Fruit fly (Drosophila melanogaster): ENCODE measurements around the gene CG14881.

CG14881 gene

DNA sequence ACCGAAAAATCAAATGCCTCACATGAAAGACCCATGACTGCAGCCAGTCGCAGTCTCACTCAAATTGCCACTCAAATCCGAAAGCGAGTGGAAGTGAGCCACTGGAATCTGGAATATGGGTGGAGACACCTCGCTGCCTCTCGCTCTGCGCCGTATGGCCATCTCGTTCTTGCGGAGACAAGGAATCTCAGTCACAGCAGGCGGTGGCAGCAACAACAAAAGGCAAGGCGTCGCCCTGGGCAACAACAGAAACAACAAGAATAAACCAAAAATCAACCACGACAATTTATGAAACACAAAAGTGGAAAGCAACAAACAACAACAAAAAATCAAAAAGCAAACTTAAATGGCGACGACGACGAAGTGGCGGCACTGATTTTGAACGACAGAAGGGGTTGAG is 11.4 kb upstream of the CG14881 start:
- TF ChIP-seq CG12768 (GFP tag; optimal IDR thresholded peaks at IDR 0.05) (no peak), tj (GFP tag; optimal IDR thresholded peaks at IDR 0.05) (no peak), cic (GFP tag; optimal IDR thresholded peaks at IDR 0.05) (no peak), pad (GFP tag; optimal IDR thresholded peaks at IDR 0.05) (no peak), CG33017 (tag; optimal IDR thresholded peaks at IDR 0.05) (no peak), Crg-1 (GFP tag; optimal IDR thresholded peaks at IDR 0.05) (no peak), CG11617 (GFP tag; optimal IDR thresholded peaks at IDR 0.05) (no peak), CG1620 (GFP tag; optimal IDR thresholded peaks at IDR 0.05) (no peak), CG7045 (GFP tag; optimal IDR thresholded peaks at IDR 0.05) (no peak)

dm6 chr3R:16427520-16427919 is 7.2 kb upstream of the CG14881 start:
- TF ChIP-seq CG33017 (tag; optimal IDR thresholded peaks at IDR 0.05) (no peak), CG11617 (GFP tag; optimal IDR thresholded peaks at IDR 0.05) (no peak), cnc (optimal IDR thresholded peaks at IDR 0.05) (no peak)

DNA sequence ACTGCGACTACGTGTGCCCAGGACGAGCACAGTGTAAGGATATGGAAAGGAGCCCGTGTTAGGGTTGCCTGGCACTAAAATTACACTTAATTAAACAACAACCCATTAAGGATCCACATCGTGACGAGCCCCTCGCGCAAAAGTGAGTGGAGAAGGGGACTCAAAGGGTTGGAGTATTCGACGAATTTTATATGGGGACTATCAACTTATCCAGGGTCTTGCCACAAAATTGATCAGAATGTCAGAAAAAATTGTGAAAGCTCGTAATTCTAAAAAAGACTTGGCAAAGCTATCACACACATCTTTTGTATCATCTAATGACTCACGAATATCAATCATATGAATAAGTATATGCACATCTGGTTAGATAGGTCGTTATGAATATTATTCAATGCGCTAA is 4.3 kb upstream of the CG14881 start, which contains the start of gene CG31279:
CG31279 (plus strand) TSS at position 301 of the 400 bp plus-strand sequence.
- no peak for TF ChIP-seq cic (GFP tag; optimal IDR thresholded peaks at IDR 0.05)
- no peak for TF ChIP-seq kay (GFP tag; ENCODE audit: borderline replicate concordance)
- TF ChIP-seq CG7045 (GFP tag; optimal IDR thresholded peaks at IDR 0.05): no peak
- TF ChIP-seq toe (GFP tag; optimal IDR thresholded peaks at IDR 0.05): no peak
- no peak for TF ChIP-seq Crg-1 (GFP tag; optimal IDR thresholded peaks at IDR 0.05)
- no peak for TF ChIP-seq CG1620 (GFP tag; optimal IDR thresholded peaks at IDR 0.05)
- TF ChIP-seq Hr96 (GFP tag; optimal IDR thresholded peaks at IDR 0.05): no peak
- TF ChIP-seq CG5204 (GFP tag; optimal IDR thresholded peaks at IDR 0.05): no peak
- no peak for TF ChIP-seq CG12768 (GFP tag; optimal IDR thresholded peaks at IDR 0.05)
- TF ChIP-seq bab1 (GFP tag; optimal IDR thresholded peaks at IDR 0.05): no peak
- TF ChIP-seq CG7101 (tag; optimal IDR thresholded peaks at IDR 0.05): no peak
- TF ChIP-seq CG11617 (GFP tag; optimal IDR thresholded peaks at IDR 0.05): no peak
- TF ChIP-seq Mnt (GFP tag; optimal IDR thresholded peaks at IDR 0.05): no peak
- TF ChIP-seq CG14711 (tag; optimal IDR thresholded peaks at IDR 0.05): no peak
- TF ChIP-seq pad (GFP tag; optimal IDR thresholded peaks at IDR 0.05): no peak
- no peak for TF ChIP-seq CG33017 (tag; optimal IDR thresholded peaks at IDR 0.05)
- TF ChIP-seq cnc (optimal IDR thresholded peaks at IDR 0.05): no peak
- TF ChIP-seq ovo (GFP tag; optimal IDR thresholded peaks at IDR 0.05): no peak
- TF ChIP-seq tj (GFP tag; optimal IDR thresholded peaks at IDR 0.05): no peak

dm6 chr3R:16431707-16432106 is 3.0 kb upstream of the CG14881 start:
- no peak for TF ChIP-seq Hr96 (GFP tag; optimal IDR thresholded peaks at IDR 0.05)
- TF ChIP-seq CG7101 (tag; optimal IDR thresholded peaks at IDR 0.05): peak; percentile 8
- peak; percentile 9 for TF ChIP-seq cic (GFP tag; optimal IDR thresholded peaks at IDR 0.05)
- TF ChIP-seq Mnt (GFP tag; optimal IDR thresholded peaks at IDR 0.05): peak; percentile 13
- peak; percentile 22 for TF ChIP-seq Crg-1 (GFP tag; optimal IDR thresholded peaks at IDR 0.05)
- TF ChIP-seq bab1 (GFP tag; optimal IDR thresholded peaks at IDR 0.05): peak; percentile 69
- TF ChIP-seq pad (GFP tag; optimal IDR thresholded peaks at IDR 0.05): peak; percentile 3
- peak; percentile 43 for TF ChIP-seq CG1620 (GFP tag; optimal IDR thresholded peaks at IDR 0.05)
- TF ChIP-seq ovo (GFP tag; optimal IDR thresholded peaks at IDR 0.05): no peak
- no peak for TF ChIP-seq CG33017 (tag; optimal IDR thresholded peaks at IDR 0.05)
- TF ChIP-seq cnc (optimal IDR thresholded peaks at IDR 0.05): no peak
- TF ChIP-seq toe (GFP tag; optimal IDR thresholded peaks at IDR 0.05): peak; percentile 35
- no peak for TF ChIP-seq CG12768 (GFP tag; optimal IDR thresholded peaks at IDR 0.05)

DNA sequence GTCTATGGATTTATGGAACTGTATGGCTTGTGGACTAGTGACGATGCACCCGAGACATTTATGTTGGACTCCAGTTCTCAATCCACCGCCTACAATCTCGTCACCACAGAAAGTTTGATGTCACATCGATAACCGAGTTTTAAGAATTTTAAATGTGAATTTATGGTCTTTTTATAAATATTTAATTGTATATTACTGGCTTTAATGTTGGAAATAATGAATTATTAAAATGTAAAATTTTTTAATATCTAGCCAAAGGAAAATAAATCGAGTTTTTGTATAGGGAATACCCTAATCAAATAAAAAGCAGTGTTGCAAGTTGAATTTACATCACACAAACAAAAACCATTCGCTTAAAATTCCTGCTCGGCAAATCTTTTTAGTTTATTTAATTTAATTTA is 2.0 kb upstream of the CG14881 start, which contains the start of gene Fntb:
Fntb (plus strand) TSS at position 334 of the 401 bp plus-strand sequence.
- no peak for TF ChIP-seq cnc (optimal IDR thresholded peaks at IDR 0.05)
- peak; percentile 43 for TF ChIP-seq CG1620 (GFP tag; optimal IDR thresholded peaks at IDR 0.05)
- no peak for TF ChIP-seq CG5204 (GFP tag; optimal IDR thresholded peaks at IDR 0.05)
- TF ChIP-seq ovo (GFP tag; optimal IDR thresholded peaks at IDR 0.05): no peak
- no peak for TF ChIP-seq cic (GFP tag; optimal IDR thresholded peaks at IDR 0.05)
- peak; percentile 75 for TF ChIP-seq bab1 (GFP tag; optimal IDR thresholded peaks at IDR 0.05)
- TF ChIP-seq Mnt (GFP tag; optimal IDR thresholded peaks at IDR 0.05): peak; percentile 56
- TF ChIP-seq CG12768 (GFP tag; optimal IDR thresholded peaks at IDR 0.05): peak; percentile 62
- peak; percentile 85 for TF ChIP-seq CG7101 (tag; optimal IDR thresholded peaks at IDR 0.05)
- TF ChIP-seq kay (GFP tag; ENCODE audit: borderline replicate concordance): peak; percentile 97
- TF ChIP-seq tj (GFP tag; optimal IDR thresholded peaks at IDR 0.05): peak; percentile 29
- TF ChIP-seq CG14711 (tag; optimal IDR thresholded peaks at IDR 0.05): peak; percentile 76
- TF ChIP-seq Clk (GFP tag; optimal IDR thresholded peaks at IDR 0.05): no peak
- TF ChIP-seq CG7045 (GFP tag; optimal IDR thresholded peaks at IDR 0.05): peak; percentile 45
- peak; percentile 55 for TF ChIP-seq toe (GFP tag; optimal IDR thresholded peaks at IDR 0.05)
- TF ChIP-seq CG33017 (tag; optimal IDR thresholded peaks at IDR 0.05): peak; percentile 81
- TF ChIP-seq CG11617 (GFP tag; optimal IDR thresholded peaks at IDR 0.05): peak; percentile 64
- TF ChIP-seq Crg-1 (GFP tag; optimal IDR thresholded peaks at IDR 0.05): peak; percentile 5
- TF ChIP-seq Hr96 (GFP tag; optimal IDR thresholded peaks at IDR 0.05): no peak
- TF ChIP-seq pad (GFP tag; optimal IDR thresholded peaks at IDR 0.05): peak; percentile 56

dm6 chr3R:16436374-16437037 is 1.8 kb downstream of the CG14881 start, which contains the start of gene mRpS33:
TSS of gene mRpS33 (minus strand) at chr3R:16436597.
- TF ChIP-seq Hr96 (GFP tag; optimal IDR thresholded peaks at IDR 0.05): no peak
- no peak for TF ChIP-seq tj (GFP tag; optimal IDR thresholded peaks at IDR 0.05)
- no peak for TF ChIP-seq Clk (GFP tag; optimal IDR thresholded peaks at IDR 0.05)
- no peak for TF ChIP-seq cnc (optimal IDR thresholded peaks at IDR 0.05)
- TF ChIP-seq toe (GFP tag; optimal IDR thresholded peaks at IDR 0.05): no peak
- no peak for TF ChIP-seq pad (GFP tag; optimal IDR thresholded peaks at IDR 0.05)
- no peak for TF ChIP-seq bab1 (GFP tag; optimal IDR thresholded peaks at IDR 0.05)
- no peak for TF ChIP-seq CG12768 (GFP tag; optimal IDR thresholded peaks at IDR 0.05)
- no peak for TF ChIP-seq cic (GFP tag; optimal IDR thresholded peaks at IDR 0.05)
- TF ChIP-seq CG7101 (tag; optimal IDR thresholded peaks at IDR 0.05): no peak
- no peak for TF ChIP-seq Crg-1 (GFP tag; optimal IDR thresholded peaks at IDR 0.05)
- no peak for TF ChIP-seq CG7045 (GFP tag; optimal IDR thresholded peaks at IDR 0.05)
- TF ChIP-seq ovo (GFP tag; optimal IDR thresholded peaks at IDR 0.05): no peak
- no peak for TF ChIP-seq CG14711 (tag; optimal IDR thresholded peaks at IDR 0.05)
- TF ChIP-seq CG11617 (GFP tag; optimal IDR thresholded peaks at IDR 0.05): no peak
- TF ChIP-seq CG1620 (GFP tag; optimal IDR thresholded peaks at IDR 0.05): no peak
